Fruit fly (Drosophila melanogaster) whole organism, embryonic: Measurements from ENCODE around the gene Nsf2.

Source experiments
- Atf3 ChIP-seq: fragments of 200-800 bp; sonication (Bioruptor generic); optimal IDR thresholded peaks from 3 replicates; lab custom pipeline; 2016; ENCODE audit warnings: missing biosample characterization, missing genetic modification characterization
- CG2116 ChIP-seq: fragments of 200-800 bp; sonication (Bioruptor generic); optimal IDR thresholded peaks from 3 replicates; lab custom pipeline; 2018; ENCODE audit warnings: missing biosample characterization, mild to moderate bottlenecking, missing genetic modification characterization
- CG31365 ChIP-seq: fragments of 200-800 bp; sonication (Bioruptor generic); optimal IDR thresholded peaks from 2 replicates; lab custom pipeline; 2018; ENCODE audit warnings: missing biosample characterization, mild to moderate bottlenecking, missing genetic modification characterization
- CG32772 ChIP-seq: fragments of 200-800 bp; sonication (Bioruptor generic); IDR thresholded peaks from 2 replicates; pipeline ENCODE4 v1.3.6; 2022; ENCODE audit warnings: missing biosample characterization, missing genetic modification characterization
- CG33557 ChIP-seq: fragments of 200-800 bp; sonication (Bioruptor generic); optimal IDR thresholded peaks from 2 replicates; lab custom pipeline; 2019; ENCODE audit warnings: missing biosample characterization, mild to moderate bottlenecking, missing genetic modification characterization, moderate library complexity
- CG4328 ChIP-seq: fragments of 200-800 bp; sonication (Bioruptor generic); optimal IDR thresholded peaks from 3 replicates; lab custom pipeline; 2017; ENCODE audit warnings: missing biosample characterization, missing genetic modification reagents, missing genetic modification characterization
- CG8359 ChIP-seq: fragments of 200-800 bp; sonication (Bioruptor generic); optimal IDR thresholded peaks from 2 replicates; lab custom pipeline; 2017; ENCODE audit warnings: missing biosample characterization, mild to moderate bottlenecking, missing genetic modification characterization, borderline replicate concordance
- CG8478 ChIP-seq: fragments of >200 bp; optimal IDR thresholded peaks from 2 replicates; lab custom pipeline; 2018
- Fer3 ChIP-seq: fragments of 200-800 bp; sonication (Bioruptor generic); optimal IDR thresholded peaks from 2 replicates; lab custom pipeline; 2018; ENCODE audit warnings: missing biosample characterization, mild to moderate bottlenecking, missing genetic modification characterization, moderate library complexity
- en ChIP-seq: fragments of 200-800 bp; sonication (Bioruptor generic); optimal IDR thresholded peaks from 2 replicates; lab custom pipeline; 2016; ENCODE audit warnings: missing biosample characterization, missing genetic modification characterization
- maf-S ChIP-seq: fragments of 200-800 bp; sonication (Bioruptor generic); optimal IDR thresholded peaks from 2 replicates; lab custom pipeline; 2016; ENCODE audit warnings: missing biosample characterization, missing genetic modification characterization
- run ChIP-seq: fragments of 200-800 bp; sonication (Bioruptor generic); optimal IDR thresholded peaks from 3 replicates; lab custom pipeline; 2018; ENCODE audit warnings: missing biosample characterization, mild to moderate bottlenecking, missing genetic modification characterization

DNA sequence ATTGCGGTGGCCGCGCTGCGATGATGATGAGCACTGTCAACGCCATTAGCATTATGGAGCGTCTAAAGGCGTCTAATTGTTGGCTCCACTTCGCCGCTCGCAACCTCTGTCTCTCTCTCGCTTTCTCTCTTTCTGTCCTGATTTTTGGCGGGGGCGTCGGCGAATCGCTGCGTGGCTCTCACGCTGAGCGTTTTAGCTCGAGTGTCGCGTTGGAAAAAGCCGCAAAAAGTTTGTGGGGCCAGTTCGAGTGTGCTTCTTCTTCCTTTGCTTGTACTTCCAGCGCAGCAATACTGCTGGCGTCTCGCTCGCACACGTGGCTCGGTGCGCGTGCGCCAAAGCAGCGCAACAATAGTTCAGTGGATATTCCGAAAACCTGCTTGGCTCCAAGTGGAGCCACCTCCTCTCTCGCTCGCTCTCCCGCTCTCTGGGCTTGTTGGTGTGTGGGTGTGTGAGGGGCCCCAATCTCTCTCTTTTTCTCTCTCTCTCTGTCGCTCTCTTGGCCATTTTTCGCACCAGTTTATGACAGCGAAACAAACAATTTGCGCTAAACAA, 37.2 kb upstream of the Nsf2 start, which contains the start of gene E5:
- TF ChIP-seq CG2116 (no peak), Atf3 (GFP tag; lab: Kevin White, UChicago) (no peak), CG8359 (GFP tag; lab: Kevin White, UChicago) (no peak), CG33557 (no peak), Fer3 (tag; lab: Kevin White, UChicago) (no peak), CG32772 (GFP tag; lab: Robert Waterston, UW) (no peak), run (tag; lab: Kevin White, UChicago) (no peak), CG4328 (GFP tag; lab: Kevin White, UChicago) (no peak), maf-S (no peak), en (no peak), CG31365 (tag; lab: Kevin White, UChicago) (no peak), CG8478 (lab: Kevin White, UChicago) (peak; percentile 93)
